Worm (Caenorhabditis elegans): ENCODE data around the gene Y77E11A.7.

DNA sequence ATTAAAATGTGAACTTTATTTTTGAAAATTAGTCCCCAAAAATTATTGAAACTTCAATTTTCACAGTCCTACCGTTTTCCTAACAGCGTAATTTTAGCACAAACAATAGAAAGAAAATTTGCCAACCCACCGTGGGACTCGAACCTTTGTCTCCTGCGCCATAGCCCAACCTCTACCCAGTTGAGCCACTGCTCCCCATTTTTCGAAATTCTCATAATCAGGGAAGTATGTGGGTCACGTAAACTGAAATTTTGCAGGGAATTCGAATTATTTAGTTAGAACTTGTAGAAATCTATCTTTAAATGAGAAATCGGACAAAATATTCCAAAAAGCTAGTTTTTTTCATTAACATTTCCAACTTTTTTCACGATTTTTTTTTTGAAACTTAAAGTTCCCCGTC is 39.3 kb downstream of the Y77E11A.7 start:
- TF ChIP-seq ama-1 (optimal IDR thresholded peaks at IDR 0.05), result no peak
- TF ChIP-seq tbx-11 (GFP tag; IDR thresholded peaks at IDR 0.05), result no peak

Data from whole organism, early embryonic.